Fruit fly (Drosophila melanogaster) whole organism, wandering third instar larva: ENCODE data around the gene CG34175.
A peak's percentile ranks its signal among the peaks of the same experiment; 100 is the strongest.
"Not testable (repeated sequence)": the region's sequence is repeated elsewhere in the genome, so short reads cannot be mapped to it uniquely, and the experiment has no call there.

Experiments
- Abd-B ChIP-seq: fragments of >200 bp; optimal IDR thresholded peaks from 2 replicates; lab custom pipeline; 2017; ENCODE audit warnings: missing biosample characterization, missing genetic modification characterization
- CG32264 ChIP-seq: fragments of 200-800 bp; sonication (Bioruptor generic); optimal IDR thresholded peaks from 2 replicates; lab custom pipeline; 2016; ENCODE audit warnings: missing biosample characterization, missing genetic modification characterization
- CG9705 ChIP-seq: fragments of 200-800 bp; sonication (Bioruptor generic); optimal IDR thresholded peaks from 2 replicates; lab custom pipeline; 2018; ENCODE audit warnings: missing biosample characterization, mild to moderate bottlenecking, missing genetic modification characterization
- CrebA ChIP-seq: fragments of 200-800 bp; sonication (Bioruptor generic); optimal IDR thresholded peaks from 2 replicates; lab custom pipeline; 2016; ENCODE audit warnings: missing biosample characterization, mild to moderate bottlenecking, missing genetic modification characterization, borderline replicate concordance
- Dfd ChIP-seq: fragments of >200 bp; optimal IDR thresholded peaks from 2 replicates; lab custom pipeline; 2017; ENCODE audit warnings: missing biosample characterization, missing genetic modification characterization
- GATAd ChIP-seq: sonication (Bioruptor generic); optimal IDR thresholded peaks from 2 replicates; lab custom pipeline; 2016; ENCODE audit warnings: missing biosample characterization, missing genetic modification characterization
- HLH106 ChIP-seq: fragments of 200-800 bp; optimal IDR thresholded peaks from 3 replicates; lab custom pipeline; 2019; ENCODE audit warnings: missing biosample characterization, mild to moderate bottlenecking, missing genetic modification characterization, moderate library complexity
- Hnf4 ChIP-seq: fragments of 200-800 bp; sonication (Bioruptor generic); optimal IDR thresholded peaks from 2 replicates; lab custom pipeline; 2016; ENCODE audit warnings: missing biosample characterization, mild to moderate bottlenecking, missing genetic modification characterization
- Hr83 ChIP-seq: fragments of 200-300 bp; sonication (Bioruptor generic); optimal IDR thresholded peaks from 2 replicates; lab custom pipeline; 2016; ENCODE audit warnings: missing biosample characterization, mild to moderate bottlenecking, missing genetic modification characterization, moderate library complexity; ENCODE audit not compliant: poor library complexity, severe bottlenecking
- Jra ChIP-seq: sonication (Bioruptor generic); optimal IDR thresholded peaks from 2 replicates; lab custom pipeline; 2016; ENCODE audit warnings: missing biosample characterization, missing genetic modification characterization
- Mio ChIP-seq: sonication (Bioruptor generic); optimal IDR thresholded peaks from 2 replicates; lab custom pipeline; 2016; ENCODE audit warnings: missing biosample characterization, missing genetic modification characterization
- Myc ChIP-seq: fragments of >200 bp; optimal IDR thresholded peaks from 2 replicates; lab custom pipeline; 2017
- OdsH ChIP-seq: fragments of 200-800 bp; sonication (Bioruptor generic); optimal IDR thresholded peaks from 2 replicates; lab custom pipeline; 2016; ENCODE audit warnings: missing biosample characterization, mild to moderate bottlenecking, missing genetic modification characterization
- Rel ChIP-seq, 2 experiments: fragments of 200-800 bp; sonication (Bioruptor generic) in 1 of 2; optimal IDR thresholded peaks; 2 replicates in 1 of 2; 3 replicates in 1 of 2; lab custom pipeline; 2016 to 2019; ENCODE audit warnings: mild to moderate bottlenecking in 2 of 2, missing biosample characterization in 2 of 2, missing genetic modification characterization in 2 of 2, moderate library complexity in 1 of 2
- Sp1 ChIP-seq: fragments of 200-800 bp; sonication (Bioruptor generic); optimal IDR thresholded peaks from 3 replicates; lab custom pipeline; 2019; ENCODE audit warnings: missing biosample characterization, mild to moderate bottlenecking, missing genetic modification characterization, moderate library complexity
- Vsx2 ChIP-seq: fragments of 200-300, 225-300 bp; sonication (Bioruptor generic); optimal IDR thresholded peaks from 2 replicates; lab custom pipeline; 2018; ENCODE audit warnings: missing biosample characterization, missing genetic modification characterization; ENCODE audit not compliant: partially characterized antibody
- br ChIP-seq: fragments of 200-800 bp; sonication (Bioruptor generic); optimal IDR thresholded peaks from 2 replicates; lab custom pipeline; 2016; ENCODE audit warnings: missing biosample characterization, missing genetic modification characterization
- brk ChIP-seq: fragments of 200-800 bp; sonication (Bioruptor generic); optimal IDR thresholded peaks from 2 replicates; lab custom pipeline; 2016; ENCODE audit warnings: missing biosample characterization, mild to moderate bottlenecking, missing genetic modification characterization
- dl ChIP-seq, 2 experiments: fragments of 175-275, 200-275 bp in 1 of 2; fragments of 200-275 bp in 1 of 2; sonication (Bioruptor generic); optimal IDR thresholded peaks; lab custom pipeline; 2018; ENCODE audit warnings: mild to moderate bottlenecking in 2 of 2, missing biosample characterization in 2 of 2, missing genetic modification characterization in 2 of 2, moderate library complexity in 2 of 2; ENCODE audit not compliant: partially characterized antibody in 2 of 2, insufficient read depth in 1 of 2
- dmrt93B ChIP-seq: fragments of 200-800 bp; sonication (Bioruptor generic); optimal IDR thresholded peaks from 2 replicates; lab custom pipeline; 2018; ENCODE audit warnings: missing biosample characterization, mild to moderate bottlenecking, missing genetic modification characterization
- dsf ChIP-seq: sonication (Bioruptor generic); optimal IDR thresholded peaks from 2 replicates; lab custom pipeline; 2016; ENCODE audit warnings: missing biosample characterization, missing genetic modification characterization, borderline replicate concordance
- ey ChIP-seq: fragments of 200-800 bp; sonication (Bioruptor generic); optimal IDR thresholded peaks from 2 replicates; lab custom pipeline; 2016; ENCODE audit warnings: missing biosample characterization, missing genetic modification characterization
- foxo ChIP-seq, 2 experiments: fragments of 200-800 bp; sonication (Bioruptor generic); optimal IDR thresholded peaks; 2 replicates in 1 of 2; 3 replicates in 1 of 2; lab custom pipeline; 2016 to 2017; ENCODE audit warnings: missing biosample characterization in 2 of 2, missing genetic modification characterization in 2 of 2
- fru ChIP-seq: fragments of 200-800 bp; sonication (Bioruptor generic); optimal IDR thresholded peaks from 3 replicates; lab custom pipeline; 2016; ENCODE audit warnings: missing biosample characterization, mild to moderate bottlenecking, missing genetic modification characterization
- h ChIP-seq: fragments of 200-800 bp; sonication (Bioruptor generic); optimal IDR thresholded peaks from 3 replicates; lab custom pipeline; 2016; ENCODE audit warnings: missing biosample characterization, mild to moderate bottlenecking, missing genetic modification characterization
- jim ChIP-seq: fragments of 175-275, 200-325 bp; sonication (Bioruptor generic); optimal IDR thresholded peaks from 2 replicates; lab custom pipeline; 2016; ENCODE audit warnings: missing biosample characterization, mild to moderate bottlenecking, missing genetic modification characterization
- lola ChIP-seq: fragments of >200 bp; optimal IDR thresholded peaks from 2 replicates; lab custom pipeline; 2017; ENCODE audit warnings: missing biosample characterization, missing genetic modification characterization
- pan ChIP-seq: fragments of >200 bp; optimal IDR thresholded peaks from 2 replicates; lab custom pipeline; 2017
- psq ChIP-seq: fragments of 200-800 bp; sonication (Bioruptor generic); optimal IDR thresholded peaks from 3 replicates; lab custom pipeline; 2017; ENCODE audit warnings: missing biosample characterization, mild to moderate bottlenecking, missing genetic modification characterization, moderate library complexity
- rgr ChIP-seq: fragments of 200-800 bp; sonication (Bioruptor generic); optimal IDR thresholded peaks from 3 replicates; lab custom pipeline; 2016; ENCODE audit warnings: missing biosample characterization, mild to moderate bottlenecking, missing genetic modification characterization
- sv ChIP-seq: fragments of 200-800 bp; sonication (Bioruptor generic); optimal IDR thresholded peaks from 3 replicates; lab custom pipeline; 2016; ENCODE audit warnings: missing biosample characterization, missing genetic modification characterization
- usp ChIP-seq: fragments of >200 bp; optimal IDR thresholded peaks from 2 replicates; lab custom pipeline; 2017; ENCODE audit warnings: missing biosample characterization, missing genetic modification characterization
- woc ChIP-seq: sonication (Bioruptor generic); optimal IDR thresholded peaks from 2 replicates; lab custom pipeline; 2016; ENCODE audit warnings: missing biosample characterization, mild to moderate bottlenecking, missing genetic modification characterization

CG34175 gene

DNA sequence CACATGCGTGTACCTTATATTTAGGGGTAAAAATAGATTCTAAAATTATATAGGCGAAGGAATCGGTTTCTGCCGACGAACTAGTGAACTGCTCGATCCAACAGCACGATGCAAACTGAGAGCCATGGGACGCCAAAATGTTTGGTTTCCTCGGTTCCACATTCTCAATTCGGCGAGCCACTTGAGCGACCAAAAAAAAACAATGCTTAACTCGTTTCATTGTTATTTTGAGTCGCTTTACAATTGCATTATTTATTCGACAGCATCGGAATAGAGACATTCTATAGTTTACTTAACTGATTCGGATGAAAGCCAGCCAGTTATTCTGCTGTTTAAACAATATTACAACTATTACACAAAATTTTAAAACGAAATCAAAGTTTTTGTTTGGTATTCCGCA, 22.2 kb upstream of the CG34175 start, which contains the start of gene CG15412:
Gene CG15412 (minus strand): TSS at position 101 of the 400 bp plus-strand sequence.
- TF ChIP-seq Jra (GFP tag; lab: Kevin White, UChicago) = no peak
- no peak for TF ChIP-seq lola (GFP tag; lab: Kevin White, UChicago)
- no peak for TF ChIP-seq ey
- no peak for TF ChIP-seq pan (lab: Kevin White, UChicago)
- TF ChIP-seq, all 38 proteins: peak for 0

dm6 chr2L:3376684-3377086, 21.1 kb upstream of the CG34175 start, which contains the start of the genes CG9662 and Ptpa:
TSS of gene CG9662 (minus strand) at chr2L:3376737.
TSS of gene Ptpa (plus strand) at chr2L:3377002.
- TF ChIP-seq Dfd = no peak
- peak; percentile 71 for TF ChIP-seq h
- no peak for TF ChIP-seq GATAd (GFP tag; lab: Kevin White, UChicago)
- TF ChIP-seq psq = peak; percentile 38
- TF ChIP-seq brk (GFP tag; lab: Kevin White, UChicago) = no peak
- TF ChIP-seq Sp1 (GFP tag; lab: Kevin White, UChicago) = peak; percentile 63
- TF ChIP-seq woc = peak; percentile 79
- peak; percentile 54 for TF ChIP-seq br (GFP tag; lab: Kevin White, UChicago)
- peak; percentile 58 for TF ChIP-seq CG32264 (GFP tag; lab: Kevin White, UChicago)
- peak; percentile 82 for TF ChIP-seq Hnf4
- TF ChIP-seq Jra (GFP tag; lab: Kevin White, UChicago) = peak; percentile 53
- peak; percentile 9 for TF ChIP-seq Hr83 (GFP tag; lab: Kevin White, UChicago)
- TF ChIP-seq dmrt93B (GFP tag; lab: Kevin White, UChicago) = peak; percentile 64
- TF ChIP-seq HLH106 (tag; lab: Kevin White, UChicago) = peak; percentile 77
- TF ChIP-seq lola (GFP tag; lab: Kevin White, UChicago) = no peak
- TF ChIP-seq rgr (GFP tag; lab: Kevin White, UChicago) = peak; percentile 73
- peak; percentile 79 for TF ChIP-seq ey
- peak; percentile 38 for TF ChIP-seq dsf (GFP tag; lab: Kevin White, UChicago)
- TF ChIP-seq Rel (GFP tag; optimal IDR thresholded peaks at IDR 0.05; lab: Kevin White, UChicago) = no peak
- TF ChIP-seq Rel (tag; optimal IDR thresholded peaks at IDR 0.05; lab: Kevin White, UChicago) = peak; percentile 53
- TF ChIP-seq CG9705 (GFP tag; lab: Kevin White, UChicago) = peak; percentile 59
- TF ChIP-seq jim (GFP tag; lab: Kevin White, UChicago) = peak; percentile 0
- no peak for TF ChIP-seq usp (GFP tag; lab: Kevin White, UChicago)
- no peak for TF ChIP-seq Mio (GFP tag; lab: Kevin White, UChicago)
- TF ChIP-seq Abd-B = no peak
- TF ChIP-seq CrebA (GFP tag; lab: Kevin White, UChicago) = no peak
- peak; percentile 46 for TF ChIP-seq sv
- TF ChIP-seq Myc (lab: Kevin White, UChicago) = peak; percentile 29
- no peak for TF ChIP-seq dl (GFP tag; optimal IDR thresholded peaks at IDR 0.05; lab: Kevin White, UChicago; ENCODE audit: insufficient read depth in 1 of 2, partially characterized antibody in 2 of 2)
- TF ChIP-seq OdsH = peak; percentile 42
- peak in 1 of 2 experiments; percentile 81 for TF ChIP-seq foxo (GFP tag; optimal IDR thresholded peaks at IDR 0.05; lab: Kevin White, UChicago)
- no peak for TF ChIP-seq Vsx2
- peak; percentile 72 for TF ChIP-seq fru (GFP tag; lab: Kevin White, UChicago)
- TF ChIP-seq, all 38 proteins: peak for 22

DNA sequence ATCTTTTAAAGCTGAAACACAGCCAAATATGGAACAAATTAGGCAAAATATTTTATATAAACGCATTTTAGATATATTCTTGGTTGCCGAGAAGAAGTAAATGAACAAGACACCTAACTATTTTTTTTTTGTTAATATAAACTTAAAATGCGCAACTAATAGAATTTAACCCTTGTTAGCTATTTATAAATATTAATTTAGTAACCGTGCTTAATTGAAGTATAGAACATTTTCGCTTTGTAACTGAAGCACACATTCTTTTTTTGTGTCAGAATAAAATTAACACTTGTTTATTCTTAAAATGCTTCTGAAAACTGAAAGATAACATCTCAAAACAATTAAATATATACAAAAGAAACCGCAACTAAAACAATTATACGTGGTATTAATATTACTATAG, 10.2 kb upstream of the CG34175 start, which contains the start of gene Sfp23F:
Gene Sfp23F (minus strand): TSS at position 101 of the 400 bp plus-strand sequence.
- no peak for TF ChIP-seq br (GFP tag; lab: Kevin White, UChicago)
- TF ChIP-seq lola (GFP tag; lab: Kevin White, UChicago) = no peak
- no peak for TF ChIP-seq Mio (GFP tag; lab: Kevin White, UChicago)

DNA sequence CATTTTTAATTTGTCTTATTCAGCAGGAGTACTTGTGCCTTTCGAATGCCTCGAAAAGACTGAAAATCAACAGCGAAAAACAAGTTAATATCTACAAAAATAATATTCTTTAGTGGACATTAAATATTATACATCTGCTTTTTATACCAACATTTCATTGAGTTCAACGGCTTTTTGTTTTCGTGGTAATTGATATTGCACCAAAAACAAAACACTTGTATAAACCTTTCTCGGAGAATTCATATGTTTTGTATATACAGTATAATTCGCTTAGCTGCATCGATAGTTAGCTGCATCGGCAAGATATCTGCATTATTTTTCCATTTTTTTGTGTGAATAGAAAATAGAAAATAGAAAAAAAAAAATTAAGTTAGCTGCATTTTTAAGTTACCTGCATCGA, 9.4 kb upstream of the CG34175 start, which contains the start of gene CG42460:
Gene CG42460 (minus strand): TSS at position 101 of the 400 bp plus-strand sequence.
- not testable (repeated sequence) for TF ChIP-seq pan (lab: Kevin White, UChicago); CG32264 (GFP tag; lab: Kevin White, UChicago); brk (GFP tag; lab: Kevin White, UChicago)
